Fruit fly (Drosophila melanogaster) whole organism, embryonic: ENCODE results near the gene GCS2alpha.
A peak's percentile ranks its signal among the peaks of the same experiment; 100 is the strongest.

Source experiments
- Atf-2 ChIP-seq: fragments of 200-800 bp; sonication (Bioruptor generic); optimal IDR thresholded peaks from 2 replicates; lab custom pipeline; 2016; ENCODE audit warnings: missing biosample characterization, missing genetic modification characterization
- BEAF-32 ChIP-seq: fragments of 200-800 bp; sonication (Bioruptor generic); optimal IDR thresholded peaks from 3 replicates; lab custom pipeline; 2017; ENCODE audit warnings: missing biosample characterization, missing genetic modification characterization, mild to moderate bottlenecking, moderate library complexity, missing genetic modification reagents
- CG10147 ChIP-seq: fragments of 200-800 bp; sonication (Bioruptor generic); optimal IDR thresholded peaks from 2 replicates; lab custom pipeline; 2019; ENCODE audit warnings: missing biosample characterization, mild to moderate bottlenecking, missing genetic modification characterization, moderate library complexity
- CG11456 ChIP-seq: fragments of 200-800 bp; sonication (Bioruptor generic); IDR thresholded peaks from 3 replicates; pipeline ENCODE4 v1.3.6; 2022; ENCODE audit warnings: missing biosample characterization, missing genetic modification characterization
- CG12299 ChIP-seq: fragments of 200-800 bp; sonication (Bioruptor generic); optimal IDR thresholded peaks from 2 replicates; lab custom pipeline; 2018; ENCODE audit warnings: missing biosample characterization, mild to moderate bottlenecking, missing genetic modification characterization
- CG12659 ChIP-seq: fragments of 200-800 bp; sonication (Bioruptor generic); optimal IDR thresholded peaks from 3 replicates; lab custom pipeline; 2017; ENCODE audit warnings: mild to moderate bottlenecking, missing biosample characterization, missing genetic modification reagents, missing genetic modification characterization
- CG14014 ChIP-seq: fragments of 200-800 bp; sonication (Bioruptor generic); IDR thresholded peaks from 2 replicates; pipeline ENCODE4 v1.3.6; 2022; ENCODE audit warnings: missing biosample characterization, missing genetic modification characterization
- CG14710 ChIP-seq: fragments of 200-800 bp; sonication (Bioruptor generic); optimal IDR thresholded peaks from 3 replicates; lab custom pipeline; 2019; ENCODE audit warnings: missing biosample characterization, mild to moderate bottlenecking, missing genetic modification characterization, moderate library complexity
- CG15514 ChIP-seq: fragments of 200-800 bp; sonication (Bioruptor generic); optimal IDR thresholded peaks from 3 replicates; lab custom pipeline; 2017; ENCODE audit warnings: missing biosample characterization, missing genetic modification characterization, mild to moderate bottlenecking, moderate library complexity, missing genetic modification reagents
- CG17359 ChIP-seq: fragments of 200-800 bp; sonication (Bioruptor generic); optimal IDR thresholded peaks from 3 replicates; lab custom pipeline; 2018; ENCODE audit warnings: missing biosample characterization, mild to moderate bottlenecking, missing genetic modification characterization, moderate library complexity
- CG17385 ChIP-seq: fragments of 200-800 bp; sonication (Bioruptor generic); optimal IDR thresholded peaks from 3 replicates; lab custom pipeline; 2018; ENCODE audit warnings: missing biosample characterization, mild to moderate bottlenecking, missing genetic modification characterization
- CG33213 ChIP-seq: fragments of 200-800 bp; sonication (Bioruptor generic); optimal IDR thresholded peaks from 3 replicates; lab custom pipeline; 2016; ENCODE audit warnings: missing biosample characterization, missing genetic modification characterization
- CG3847 ChIP-seq: fragments of 200-800 bp; sonication (Bioruptor generic); IDR thresholded peaks from 2 replicates; pipeline ENCODE4 v1.3.6; 2022; ENCODE audit warnings: missing biosample characterization, missing genetic modification characterization
- CG6813 ChIP-seq: fragments of 200-800 bp; sonication (Bioruptor generic); optimal IDR thresholded peaks from 2 replicates; lab custom pipeline; 2017; ENCODE audit warnings: missing biosample characterization, missing genetic modification characterization, mild to moderate bottlenecking, moderate library complexity, missing genetic modification reagents
- CG7786 ChIP-seq: fragments of 200-800 bp; sonication (Bioruptor generic); optimal IDR thresholded peaks from 2 replicates; lab custom pipeline; 2016; ENCODE audit warnings: missing biosample characterization, missing genetic modification characterization
- CG8281 ChIP-seq: fragments of 200-800 bp; sonication (Bioruptor generic); optimal IDR thresholded peaks from 2 replicates; lab custom pipeline; 2018; ENCODE audit warnings: missing biosample characterization, mild to moderate bottlenecking, missing genetic modification characterization, moderate library complexity
- CG8924 ChIP-seq: fragments of 200-800 bp; optimal IDR thresholded peaks from 3 replicates; lab custom pipeline; 2019; ENCODE audit warnings: missing biosample characterization, mild to moderate bottlenecking, missing genetic modification characterization, moderate library complexity
- CG9797 ChIP-seq: fragments of 200-800 bp; sonication (Bioruptor generic); optimal IDR thresholded peaks from 3 replicates; lab custom pipeline; 2018; ENCODE audit warnings: missing biosample characterization, mild to moderate bottlenecking, missing genetic modification characterization
- CG9876 ChIP-seq: fragments of 200-800 bp; sonication (Bioruptor generic); optimal IDR thresholded peaks from 2 replicates; lab custom pipeline; 2016; ENCODE audit warnings: missing biosample characterization, missing genetic modification characterization
- CkIIα-i1 ChIP-seq: fragments of 200-800 bp; sonication (Bioruptor generic); IDR thresholded peaks from 2 replicates; pipeline ENCODE4 v1.3.6; 2022; ENCODE audit warnings: missing biosample characterization, missing genetic modification characterization
- Doc2 ChIP-seq: fragments of 200-800 bp; sonication (Bioruptor generic); IDR thresholded peaks from 2 replicates; pipeline ENCODE4 v1.3.6; 2022; ENCODE audit warnings: missing biosample characterization, missing genetic modification characterization
- Doc3 ChIP-seq: fragments of 200-800 bp; sonication (Bioruptor generic); IDR thresholded peaks from 3 replicates; pipeline ENCODE4 v1.3.6; 2022; ENCODE audit warnings: missing biosample characterization, missing genetic modification characterization; ENCODE audit not compliant: partially characterized antibody
- Dp ChIP-seq: fragments of 200-800 bp; sonication (Bioruptor generic); optimal IDR thresholded peaks from 2 replicates; lab custom pipeline; 2018; ENCODE audit warnings: missing biosample characterization, mild to moderate bottlenecking, missing genetic modification characterization, moderate library complexity
- Eip74EF ChIP-seq, 2 experiments: fragments of 200-800 bp in 1 of 2; fragments of >200 bp in 1 of 2; sonication (Bioruptor generic) in 1 of 2; optimal IDR thresholded peaks; 2 replicates each; lab custom pipeline; 2017 to 2019; ENCODE audit warnings: missing biosample characterization in 2 of 2, missing genetic modification characterization in 2 of 2, mild to moderate bottlenecking in 1 of 2, moderate library complexity in 1 of 2
- Hmx ChIP-seq: fragments of 200-800 bp; sonication (Bioruptor generic); optimal IDR thresholded peaks from 2 replicates; lab custom pipeline; 2016; ENCODE audit warnings: missing biosample characterization, missing genetic modification characterization
- Hr78 ChIP-seq, 2 experiments: fragments of 200-800 bp in 1 of 2; fragments of >200 bp in 1 of 2; sonication (Bioruptor generic) in 1 of 2; optimal IDR thresholded peaks; 2 replicates each; lab custom pipeline; 2017 to 2019; ENCODE audit warnings: missing biosample characterization in 2 of 2, missing genetic modification characterization in 2 of 2, mild to moderate bottlenecking in 1 of 2, moderate library complexity in 1 of 2
- MESR4 ChIP-seq: fragments of 200-800 bp; sonication (Bioruptor generic); optimal IDR thresholded peaks from 2 replicates; lab custom pipeline; 2018; ENCODE audit warnings: missing biosample characterization, mild to moderate bottlenecking, missing genetic modification characterization, moderate library complexity
- Med ChIP-seq: fragments of 200-800 bp; sonication (Bioruptor generic); peaks from one replicate; lab custom pipeline; 2016; ENCODE audit warnings: missing biosample characterization, missing genetic modification characterization, mild to moderate bottlenecking, inconsistent platforms, moderate library complexity
- Oli ChIP-seq: fragments of 200-800 bp; sonication (Bioruptor generic); optimal IDR thresholded peaks from 2 replicates; lab custom pipeline; 2018; ENCODE audit warnings: missing biosample characterization, mild to moderate bottlenecking, missing genetic modification characterization, moderate library complexity
- Ravus ChIP-seq: fragments of 200-800 bp; sonication (Bioruptor generic); IDR thresholded peaks from 2 replicates; pipeline ENCODE4 v1.3.6; 2022; ENCODE audit warnings: missing biosample characterization, missing genetic modification characterization
- Sox102F ChIP-seq: fragments of 200-800 bp; sonication (Bioruptor generic); optimal IDR thresholded peaks from 2 replicates; lab custom pipeline; 2018; ENCODE audit warnings: missing biosample characterization, mild to moderate bottlenecking, missing genetic modification characterization, moderate library complexity
- Ssrp ChIP-seq: fragments of 200-800 bp; sonication (Bioruptor generic); optimal IDR thresholded peaks from 2 replicates; lab custom pipeline; 2018; ENCODE audit warnings: missing biosample characterization, mild to moderate bottlenecking, missing genetic modification characterization, moderate library complexity
- ab ChIP-seq: fragments of 200-800 bp; sonication (Bioruptor generic); optimal IDR thresholded peaks from 2 replicates; lab custom pipeline; 2016; ENCODE audit warnings: missing biosample characterization, missing genetic modification characterization
- abd-A ChIP-seq: fragments of 200-800 bp; sonication (Bioruptor generic); optimal IDR thresholded peaks from 3 replicates; lab custom pipeline; 2019; ENCODE audit warnings: missing biosample characterization, mild to moderate bottlenecking, missing genetic modification characterization, moderate library complexity
- ase ChIP-seq: fragments of 200-800 bp; sonication (Bioruptor generic); IDR thresholded peaks from 3 replicates; pipeline ENCODE4 v1.3.6; 2022; ENCODE audit warnings: missing biosample characterization, missing genetic modification characterization
- btn ChIP-seq: fragments of 200-800 bp; sonication (Bioruptor generic); optimal IDR thresholded peaks from 2 replicates; lab custom pipeline; 2016; ENCODE audit warnings: missing biosample characterization, missing genetic modification characterization
- chif ChIP-seq, 2 experiments: fragments of 200-800 bp; sonication (Bioruptor generic); optimal IDR thresholded peaks; 3 replicates each; lab custom pipeline; 2016; ENCODE audit warnings: missing biosample characterization in 2 of 2, missing genetic modification characterization in 2 of 2
- ci ChIP-seq: fragments of 200-800 bp; sonication (Bioruptor generic); IDR thresholded peaks from 3 replicates; pipeline ENCODE4 v1.3.6; 2022; ENCODE audit warnings: missing biosample characterization, missing genetic modification characterization
- dan ChIP-seq: fragments of 200-800 bp; sonication (Bioruptor generic); IDR thresholded peaks from 2 replicates; pipeline ENCODE4 v1.3.6; 2022; ENCODE audit warnings: missing biosample characterization, missing genetic modification characterization
- dmrt11E ChIP-seq: fragments of 200-800 bp; sonication (Bioruptor generic); optimal IDR thresholded peaks from 3 replicates; lab custom pipeline; 2018; ENCODE audit warnings: missing biosample characterization, mild to moderate bottlenecking, missing genetic modification characterization, moderate library complexity
- gt ChIP-seq: fragments of 200-800 bp; sonication (Bioruptor generic); IDR thresholded peaks from 2 replicates; pipeline ENCODE4 v1.3.6; 2022; ENCODE audit warnings: missing biosample characterization, missing genetic modification characterization
- mld ChIP-seq: fragments of 200-800 bp; sonication (Bioruptor generic); IDR thresholded peaks from 3 replicates; pipeline ENCODE4 v1.3.6; 2022; ENCODE audit warnings: missing biosample characterization, missing genetic modification characterization; ENCODE audit not compliant: partially characterized antibody
- pan ChIP-seq, 4 experiments: fragments of >200 bp in 3 of 4; fragments of 200-800 bp in 1 of 4; sonication (Bioruptor generic) in 1 of 4; optimal IDR thresholded peaks in 3 of 4; IDR thresholded peaks in 1 of 4; 2 replicates each; pipeline versions ENCODE4 v1.3.6 to Lab custom; 2017 to 2022; ENCODE audit warnings: missing biosample characterization in 2 of 4, missing genetic modification characterization in 2 of 4, mixed read lengths in 1 of 4
- phol ChIP-seq: fragments of 200-800 bp; sonication (Bioruptor generic); optimal IDR thresholded peaks from 3 replicates; lab custom pipeline; 2018; ENCODE audit warnings: missing biosample characterization, mild to moderate bottlenecking, missing genetic modification characterization, moderate library complexity
- pzg ChIP-seq: fragments of 200-800 bp; sonication (Bioruptor generic); optimal IDR thresholded peaks from 3 replicates; lab custom pipeline; 2018; ENCODE audit warnings: missing biosample characterization, mild to moderate bottlenecking, missing genetic modification characterization, moderate library complexity
- row ChIP-seq: fragments of 200-800 bp; sonication (Bioruptor generic); IDR thresholded peaks from 3 replicates; pipeline ENCODE4 v1.3.6; 2022; ENCODE audit warnings: missing biosample characterization, missing genetic modification characterization
- trem ChIP-seq: fragments of 200-800 bp; optimal IDR thresholded peaks from 3 replicates; lab custom pipeline; 2019; ENCODE audit warnings: missing biosample characterization, mild to moderate bottlenecking, missing genetic modification characterization, moderate library complexity
- tup ChIP-seq: fragments of 200-800 bp; sonication (Bioruptor generic); optimal IDR thresholded peaks from 2 replicates; lab custom pipeline; 2016; ENCODE audit warnings: missing biosample characterization, mild to moderate bottlenecking, missing genetic modification characterization, moderate library complexity
- wdn ChIP-seq: fragments of 200-800 bp; sonication (Bioruptor generic); IDR thresholded peaks from 2 replicates; pipeline ENCODE4 v1.3.6; 2022; ENCODE audit warnings: missing biosample characterization, missing genetic modification characterization

GCS2alpha gene

DNA sequence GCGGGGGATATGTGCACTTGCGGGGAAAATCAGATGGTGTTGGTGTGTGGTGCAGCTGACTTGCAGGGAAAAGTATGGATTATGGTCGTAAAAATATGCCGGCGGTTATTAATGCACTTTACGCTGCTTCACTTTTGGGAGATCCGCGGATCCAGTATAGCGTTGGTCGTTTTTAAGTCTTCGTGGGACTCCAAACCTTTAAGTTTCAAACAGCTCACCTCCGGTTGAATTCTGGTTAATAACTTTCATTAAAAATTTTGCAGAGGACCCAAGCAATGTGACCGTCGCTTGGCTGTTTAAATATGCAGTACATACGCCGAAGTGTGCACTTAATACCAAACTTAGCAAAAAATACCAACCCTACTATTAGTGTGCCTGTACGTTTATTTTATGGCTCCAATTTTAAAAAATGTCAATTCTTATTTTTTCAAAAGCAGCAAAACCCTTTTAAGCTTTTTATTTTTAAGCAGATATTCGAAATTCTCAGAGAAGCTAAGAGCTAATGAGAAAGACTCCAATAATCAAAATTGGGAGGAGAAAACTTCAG, at the start of gene GCS2alpha (continued):
- TF ChIP-seq CG7786 (GFP tag; lab: Kevin White, UChicago) (no peak), Doc2 (GFP tag; lab: Robert Waterston, UW) (no peak), MESR4 (peak; percentile 70), CG14014 (GFP tag; lab: Robert Waterston, UW) (no peak), phol (tag; lab: Kevin White, UChicago) (no peak), Atf-2 (GFP tag; lab: Kevin White, UChicago) (no peak), CG12659 (GFP tag; lab: Kevin White, UChicago) (no peak), CG9797 (GFP tag; lab: Kevin White, UChicago) (peak; percentile 84), dan (GFP tag; lab: Robert Waterston, UW) (no peak), ci (GFP tag; lab: Robert Waterston, UW) (no peak), Hr78 (GFP tag; optimal IDR thresholded peaks at IDR 0.05; lab: Kevin White, UChicago) (no peak), CG11456 (GFP tag; lab: Robert Waterston, UW) (no peak), CG12299 (tag; lab: Kevin White, UChicago) (no peak), Eip74EF (GFP tag; optimal IDR thresholded peaks at IDR 0.05; lab: Kevin White, UChicago) (no peak), chif (GFP tag; optimal IDR thresholded peaks at IDR 0.05; lab: Kevin White, UChicago) (no peak), Med (peak; percentile 20), CG6813 (GFP tag; lab: Kevin White, UChicago) (no peak), Oli (no peak), CG17359 (tag; lab: Kevin White, UChicago) (no peak), gt (GFP tag; lab: Robert Waterston, UW) (no peak), Dp (GFP tag; lab: Kevin White, UChicago) (peak; percentile 76), pan (optimal IDR thresholded peaks at IDR 0.05; lab: Kevin White, UChicago) (no peak), pan (GFP tag; optimal IDR thresholded peaks at IDR 0.05 in 1 of 2, IDR thresholded peaks at IDR 0.05 in 1 of 2) (no peak), CG10147 (GFP tag; lab: Kevin White, UChicago) (no peak), CG3847 (GFP tag; lab: Robert Waterston, UW) (no peak), trem (tag; lab: Kevin White, UChicago) (peak; percentile 4), CG14710 (tag; lab: Kevin White, UChicago) (peak; percentile 34), row (GFP tag; lab: Robert Waterston, UW) (peak; percentile 12; the same call in 1 of the 3 replicates), mld (no peak), CG8924 (peak; percentile 62), CG17385 (GFP tag; lab: Kevin White, UChicago) (no peak), CG33213 (no peak), CG15514 (GFP tag; lab: Kevin White, UChicago) (peak; percentile 23), Doc3 (GFP tag; lab: Robert Waterston, UW) (no peak), ase (no peak), abd-A (tag; lab: Kevin White, UChicago) (no peak), Ssrp (tag; lab: Kevin White, UChicago) (no peak), BEAF-32 (GFP tag; lab: Kevin White, UChicago) (peak; percentile 9), Hmx (GFP tag; lab: Kevin White, UChicago) (no peak), pzg (GFP tag; lab: Kevin White, UChicago) (peak; percentile 62), wdn (GFP tag; lab: Robert Waterston, UW) (no peak), dmrt11E (no peak), tup (no peak), CkIIα-i1 (GFP tag; lab: Robert Waterston, UW) (no peak), Sox102F (GFP tag; lab: Kevin White, UChicago) (no peak), CG9876 (GFP tag; lab: Kevin White, UChicago) (no peak), Ravus (GFP tag; lab: Robert Waterston, UW) (no peak), btn (GFP tag; lab: Kevin White, UChicago) (no peak), ab (GFP tag; lab: Kevin White, UChicago) (no peak), CG8281 (tag; lab: Kevin White, UChicago) (no peak)
